Worm (Caenorhabditis elegans) whole organism, L4/young adult: ENCODE results near the gene K08E5.5.

Source experiments
- W03F9.2 ChIP-seq: fragments of 150-350 bp; optimal IDR thresholded peaks from 2 replicates; lab custom pipeline; 2014; ENCODE audit warnings: missing biosample characterization, missing genetic modification characterization
- him-1 ChIP-seq: sonication (generic microtip); optimal IDR thresholded peaks from 2 replicates; lab custom pipeline; 2016; ENCODE audit warnings: missing genotype, missing genetic modification reagents, missing genetic modification characterization, missing compliant biosample characterization

DNA sequence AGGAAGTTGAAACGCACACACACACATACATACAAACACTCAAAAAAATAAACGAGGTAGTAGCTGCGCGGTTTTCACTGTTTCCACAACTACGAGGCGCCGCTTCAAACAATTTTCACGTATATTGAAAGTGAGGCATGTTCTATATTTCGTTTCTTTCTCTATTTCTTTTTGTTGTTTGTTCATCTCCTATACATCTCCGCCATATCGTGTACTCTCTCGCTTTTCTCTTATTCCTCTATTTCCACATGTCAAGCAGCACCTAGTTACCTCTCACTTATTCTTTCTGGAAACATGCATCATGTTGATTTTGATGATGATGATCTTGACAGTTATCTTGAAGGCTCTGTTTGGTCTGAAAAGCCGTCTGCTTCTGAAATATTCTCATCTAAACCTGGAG lies 23.5 kb downstream of the K08E5.5 start, which contains the start of gene ZK1128.7:
- TF ChIP-seq him-1 (tag; lab: Kevin White, UChicago) (no peak), W03F9.2 (tag; lab: Kevin White, UChicago) (no peak)
